Fruit fly (Drosophila melanogaster): ENCODE measurements around the gene CG15169.
A peak's percentile ranks its signal among the peaks of the same experiment; 100 is the strongest.

CG15169 gene

dm6 chr2L:18946636-18947514 lies 43.9 kb upstream of the CG15169 start (continued):
- TF ChIP-seq sd (tag; optimal IDR thresholded peaks at IDR 0.05) (no peak), CG12391 (tag; optimal IDR thresholded peaks at IDR 0.05) (peak; percentile 59), unc-4 (GFP tag; IDR thresholded peaks at IDR 0.05; ENCODE audit: partially characterized antibody) (no peak), PHDP (tag; optimal IDR thresholded peaks at IDR 0.05) (peak; percentile 26), CG31441 (GFP tag; IDR thresholded peaks at IDR 0.05) (peak; percentile 58), CG7556 (GFP tag; optimal IDR thresholded peaks at IDR 0.05) (peak; percentile 21), CG17912 (GFP tag; optimal IDR thresholded peaks at IDR 0.05) (no peak), CG3847 (GFP tag; IDR thresholded peaks at IDR 0.05) (no peak), sc (optimal IDR thresholded peaks at IDR 0.05) (no peak), sc (GFP tag; optimal IDR thresholded peaks at IDR 0.05) (peak; percentile 46), da (GFP tag; optimal IDR thresholded peaks at IDR 0.05) (no peak), CG2712 (tag; optimal IDR thresholded peaks at IDR 0.05) (peak; percentile 77), CrebB (tag; optimal IDR thresholded peaks at IDR 0.05) (no peak), trem (tag; optimal IDR thresholded peaks at IDR 0.05) (peak; percentile 53), slbo (GFP tag; IDR thresholded peaks at IDR 0.05) (0 out of 2 replicates have a peak, but pooled peaks have one; percentile 9), CG15696 (tag; optimal IDR thresholded peaks at IDR 0.05) (peak; percentile 59), Spps (tag; optimal IDR thresholded peaks at IDR 0.05) (peak; percentile 2), kah (GFP tag; optimal IDR thresholded peaks at IDR 0.05) (no peak), cg (GFP tag; optimal IDR thresholded peaks at IDR 0.05) (no peak), CG17829 (tag; optimal IDR thresholded peaks at IDR 0.05) (peak; percentile 69), Ets65A (GFP tag) (peak; percentile 45), ttk (GFP tag; IDR thresholded peaks at IDR 0.05) (no peak), h (optimal IDR thresholded peaks at IDR 0.05) (peak; percentile 51), Bdp1 (GFP tag; optimal IDR thresholded peaks at IDR 0.05) (no peak), gt (GFP tag; IDR thresholded peaks at IDR 0.05) (no peak), CG1792 (GFP tag; optimal IDR thresholded peaks at IDR 0.05) (no peak), jing (GFP tag; optimal IDR thresholded peaks at IDR 0.05) (no peak), gem (tag; optimal IDR thresholded peaks at IDR 0.05) (peak; percentile 78), schlank (tag; optimal IDR thresholded peaks at IDR 0.05) (no peak), bbx (GFP tag; IDR thresholded peaks at IDR 0.05; ENCODE audit: partially characterized antibody) (peak; percentile 39), CG6683 (GFP tag; optimal IDR thresholded peaks at IDR 0.05) (no peak), gsb-n (tag; optimal IDR thresholded peaks at IDR 0.05) (peak; percentile 61), CG10267 (tag; optimal IDR thresholded peaks at IDR 0.05) (peak; percentile 48), wdn (GFP tag; IDR thresholded peaks at IDR 0.05) (no peak), ranshi (GFP tag; IDR thresholded peaks at IDR 0.05) (no peak), Sox100B (GFP tag; optimal IDR thresholded peaks at IDR 0.05) (peak; percentile 3), Fer2 (tag; optimal IDR thresholded peaks at IDR 0.05) (no peak), CG2202 (tag; optimal IDR thresholded peaks at IDR 0.05) (no peak), CG1603 (tag; optimal IDR thresholded peaks at IDR 0.05) (no peak), Oaz (GFP tag; IDR thresholded peaks at IDR 0.05) (no peak), CG34422 (GFP tag; IDR thresholded peaks at IDR 0.05) (no peak), knrl (GFP tag; IDR thresholded peaks at IDR 0.05; ENCODE audit: partially characterized antibody) (no peak), Tbp (GFP tag; optimal IDR thresholded peaks at IDR 0.05) (no peak), CG10209 (GFP tag; optimal IDR thresholded peaks at IDR 0.05) (peak; percentile 15), Max (GFP tag; optimal IDR thresholded peaks at IDR 0.05) (no peak), Hr39 (optimal IDR thresholded peaks at IDR 0.05) (no peak), CG4707 (GFP tag; optimal IDR thresholded peaks at IDR 0.05) (no peak), scrt (GFP tag; optimal IDR thresholded peaks at IDR 0.05) (no peak), wor (GFP tag; IDR thresholded peaks at IDR 0.05) (no peak), CG2875 (GFP tag; optimal IDR thresholded peaks at IDR 0.05) (no peak)

Data from whole organism, embryonic.